Fruit fly (Drosophila melanogaster): ENCODE data around the gene mura.
A peak's percentile ranks its signal among the peaks of the same experiment; 100 is the strongest.

Gene mura

dm6 chr3R:9551013-9551658 lies 470 bp downstream of the mura start (continued):
- TF ChIP-seq CG32532 (GFP tag; IDR thresholded peaks at IDR 0.05) (no peak), fd3F (GFP tag; optimal IDR thresholded peaks at IDR 0.05) (no peak), tin (GFP tag; optimal IDR thresholded peaks at IDR 0.05) (peak; percentile 15), luna (GFP tag; optimal IDR thresholded peaks at IDR 0.05) (no peak), CHES-1-like (GFP tag; optimal IDR thresholded peaks at IDR 0.05) (peak; percentile 60), Asciz (GFP tag; optimal IDR thresholded peaks at IDR 0.05) (peak; percentile 50), CkIIα-i1 (GFP tag; IDR thresholded peaks at IDR 0.05) (no peak), CG17361 (GFP tag; IDR thresholded peaks at IDR 0.05) (no peak), slbo (GFP tag; IDR thresholded peaks at IDR 0.05) (no peak), chif (GFP tag; optimal IDR thresholded peaks at IDR 0.05) (no peak), CG17829 (tag; optimal IDR thresholded peaks at IDR 0.05) (no peak), CG15269 (tag; optimal IDR thresholded peaks at IDR 0.05) (peak; percentile 4), CG18599 (GFP tag; optimal IDR thresholded peaks at IDR 0.05) (peak; percentile 82), Bteb2 (GFP tag; optimal IDR thresholded peaks at IDR 0.05) (no peak), CG33213 (GFP tag; optimal IDR thresholded peaks at IDR 0.05) (peak; percentile 23), CG10321 (GFP tag; IDR thresholded peaks at IDR 0.05) (no peak), br (optimal IDR thresholded peaks at IDR 0.05) (no peak), Sry-β (GFP tag; optimal IDR thresholded peaks at IDR 0.05) (peak; percentile 22), Fer2 (tag; optimal IDR thresholded peaks at IDR 0.05) (no peak), CG17359 (tag; optimal IDR thresholded peaks at IDR 0.05) (peak; percentile 41), CG2120 (GFP tag; optimal IDR thresholded peaks at IDR 0.05) (peak; percentile 21), trh (GFP tag; optimal IDR thresholded peaks at IDR 0.05) (no peak), zen2 (GFP tag; IDR thresholded peaks at IDR 0.05; ENCODE audit: partially characterized antibody) (no peak), Med (GFP tag) (peak; percentile 91), CG1602 (GFP tag; optimal IDR thresholded peaks at IDR 0.05) (no peak), Pdp1 (GFP tag; optimal IDR thresholded peaks at IDR 0.05) (peak; percentile 11 to 74), trem (tag; optimal IDR thresholded peaks at IDR 0.05) (no peak), ase (GFP tag; IDR thresholded peaks at IDR 0.05) (no peak), CG9215 (GFP tag; IDR thresholded peaks at IDR 0.05) (no peak), Dll (GFP tag; IDR thresholded peaks at IDR 0.05; ENCODE audit: partially characterized antibody) (no peak), ab (GFP tag; optimal IDR thresholded peaks at IDR 0.05) (no peak), peb (GFP tag; IDR thresholded peaks at IDR 0.05) (no peak), CrebB (tag; optimal IDR thresholded peaks at IDR 0.05) (peak; percentile 68), Hsf (GFP tag; optimal IDR thresholded peaks at IDR 0.05) (no peak), CG14050 (GFP tag; IDR thresholded peaks at IDR 0.05) (no peak), da (GFP tag; optimal IDR thresholded peaks at IDR 0.05) (no peak), CG13287 (GFP tag; IDR thresholded peaks at IDR 0.05; ENCODE audit: partially characterized antibody) (no peak), E2f1 (GFP tag; IDR thresholded peaks at IDR 0.05) (no peak), Myb (GFP tag; optimal IDR thresholded peaks at IDR 0.05) (no peak), tio (GFP tag; optimal IDR thresholded peaks at IDR 0.05) (no peak), cas (GFP tag; IDR thresholded peaks at IDR 0.05) (no peak), CG5245 (GFP tag; optimal IDR thresholded peaks at IDR 0.05) (no peak), CG12236 (GFP tag; optimal IDR thresholded peaks at IDR 0.05) (no peak), CG30020 (tag; optimal IDR thresholded peaks at IDR 0.05) (no peak), nom (GFP tag; optimal IDR thresholded peaks at IDR 0.05) (peak; percentile 90), lola (GFP tag; optimal IDR thresholded peaks at IDR 0.05) (no peak), cad (GFP tag; optimal IDR thresholded peaks at IDR 0.05) (no peak), CG42726 (GFP tag; IDR thresholded peaks at IDR 0.05; ENCODE audit: partially characterized antibody) (no peak), CG1233 (GFP tag; optimal IDR thresholded peaks at IDR 0.05) (peak; percentile 54), CG11723 (GFP tag; optimal IDR thresholded peaks at IDR 0.05) (peak; percentile 32), croc (GFP tag; conservative IDR thresholded peaks at IDR 0.05) (no peak)
